Worm (Caenorhabditis elegans) whole organism, L1 larva: ENCODE measurements around the gene nhr-123.

Experiments
- C34B4.2 ChIP-seq: sonication (generic microtip); optimal IDR thresholded peaks from 2 replicates; lab custom pipeline; 2017; ENCODE audit warnings: mild to moderate bottlenecking, missing genetic modification characterization, missing compliant biosample characterization
- alr-1 ChIP-seq: fragments of 200-800 bp; sonication (Bioruptor generic); optimal IDR thresholded peaks from 2 replicates; lab custom pipeline; 2018; ENCODE audit warnings: borderline replicate concordance, mild to moderate bottlenecking, missing genetic modification characterization, missing compliant biosample characterization
- aly-2 ChIP-seq: fragments of 150-350 bp; optimal IDR thresholded peaks from 2 replicates; lab custom pipeline; 2014; ENCODE audit warnings: missing biosample characterization, missing genetic modification characterization
- ama-1 ChIP-seq: fragments of 150-350 bp; optimal IDR thresholded peaks from 2 replicates; lab custom pipeline; 2014
- ceh-63 ChIP-seq: fragments of 200-800 bp; sonication (Bioruptor generic); optimal IDR thresholded peaks from 2 replicates; lab custom pipeline; 2018; ENCODE audit warnings: mild to moderate bottlenecking, missing genetic modification characterization, missing compliant biosample characterization
- ceh-8 ChIP-seq: fragments of 200-800 bp; sonication (Bioruptor generic); optimal IDR thresholded peaks from 2 replicates; lab custom pipeline; 2018; ENCODE audit warnings: mild to moderate bottlenecking, missing genetic modification characterization, moderate library complexity, missing compliant biosample characterization
- ceh-90 ChIP-seq: sonication (generic microtip); optimal IDR thresholded peaks from 2 replicates; lab custom pipeline; 2016; ENCODE audit warnings: missing genetic modification characterization, missing compliant biosample characterization
- efl-1 ChIP-seq, 4 experiments: fragments of 150-350 bp; optimal IDR thresholded peaks in 3 of 4; peaks in 1 of 4; 1 replicate in 1 of 4; 2 replicates in 3 of 4; lab custom pipeline; 2014; ENCODE audit warnings: missing biosample characterization in 2 of 4, missing genetic modification characterization in 2 of 4, missing genetic modification reagents in 2 of 4
- elt-2 ChIP-seq: sonication (generic microtip); optimal IDR thresholded peaks from 2 replicates; lab custom pipeline; 2016; ENCODE audit warnings: missing genetic modification characterization, mild to moderate bottlenecking, inconsistent platforms, missing compliant biosample characterization, missing genetic modification reagents
- ets-5 ChIP-seq: fragments of 200-800 bp; sonication (Bioruptor generic); IDR thresholded peaks from 2 replicates; pipeline ENCODE4 v1.3.6; 2022; ENCODE audit warnings: missing genetic modification characterization, missing compliant biosample characterization
- fkh-10 ChIP-seq: sonication (generic microtip); optimal IDR thresholded peaks from 2 replicates; lab custom pipeline; 2017; ENCODE audit warnings: missing biosample characterization, missing genetic modification reagents, missing genetic modification characterization
- hlh-4 ChIP-seq: sonication (generic microtip); optimal IDR thresholded peaks from 2 replicates; lab custom pipeline; 2016; ENCODE audit warnings: mild to moderate bottlenecking, missing genetic modification characterization, missing compliant biosample characterization
- isw-1 ChIP-seq: fragments of 200-800 bp; sonication (Bioruptor generic); IDR thresholded peaks from 2 replicates; pipeline ENCODE4 v1.3.6; 2022; ENCODE audit warnings: missing genetic modification characterization, missing compliant biosample characterization
- jun-1 ChIP-seq: fragments of 150-350 bp; optimal IDR thresholded peaks from 2 replicates; lab custom pipeline; 2014; ENCODE audit warnings: missing biosample characterization, missing genetic modification reagents, missing genetic modification characterization
- lin-14 ChIP-seq: fragments of 200-800 bp; sonication (Bioruptor generic); optimal IDR thresholded peaks from 2 replicates; lab custom pipeline; 2018; ENCODE audit warnings: mild to moderate bottlenecking, missing genetic modification characterization, moderate library complexity, missing compliant biosample characterization
- lin-35 ChIP-seq, 2 experiments: fragments of 150-350 bp; optimal IDR thresholded peaks; 2 replicates each; lab custom pipeline; 2014; ENCODE audit warnings: missing biosample characterization in 2 of 2, missing genetic modification characterization in 2 of 2, missing genetic modification reagents in 2 of 2
- lir-3 ChIP-seq: sonication (generic microtip); optimal IDR thresholded peaks from 2 replicates; lab custom pipeline; 2016; ENCODE audit warnings: mild to moderate bottlenecking, missing genetic modification characterization, moderate library complexity, missing compliant biosample characterization; ENCODE audit not compliant: poor library complexity
- lsy-2 ChIP-seq, 2 experiments: fragments of 150-350 bp; optimal IDR thresholded peaks; 2 replicates each; lab custom pipeline; 2014; ENCODE audit warnings: missing biosample characterization in 2 of 2, missing genetic modification characterization in 2 of 2
- mab-9 ChIP-seq: fragments of 200-800 bp; sonication (Bioruptor generic); IDR thresholded peaks from 2 replicates; pipeline ENCODE4 v1.3.6; 2022; ENCODE audit warnings: missing genetic modification reagents, missing genetic modification characterization, missing compliant biosample characterization
- nhr-12 ChIP-seq: sonication (generic microtip); optimal IDR thresholded peaks from 2 replicates; lab custom pipeline; 2017; ENCODE audit warnings: missing biosample characterization, missing genetic modification characterization
- nhr-20 ChIP-seq: sonication (generic microtip); optimal IDR thresholded peaks from 2 replicates; lab custom pipeline; 2016; ENCODE audit warnings: mild to moderate bottlenecking, missing genetic modification characterization, missing compliant biosample characterization
- nhr-28 ChIP-seq: fragments of 150-350 bp; optimal IDR thresholded peaks from 2 replicates; lab custom pipeline; 2014; ENCODE audit warnings: missing biosample characterization, missing genetic modification characterization
- nhr-71 ChIP-seq: sonication (generic microtip); optimal IDR thresholded peaks from 2 replicates; lab custom pipeline; 2016; ENCODE audit warnings: mild to moderate bottlenecking, missing genetic modification characterization, moderate library complexity, missing compliant biosample characterization
- nhr-76 ChIP-seq: sonication (generic microtip); optimal IDR thresholded peaks from 2 replicates; lab custom pipeline; 2017; ENCODE audit warnings: missing biosample characterization, missing genetic modification characterization
- nhr-77 ChIP-seq: fragments of 150-350 bp; optimal IDR thresholded peaks from 2 replicates; lab custom pipeline; 2014; ENCODE audit warnings: missing biosample characterization, missing genetic modification characterization
- nhr-85 ChIP-seq: sonication (generic microtip); peaks from one replicate; lab custom pipeline; 2016; ENCODE audit warnings: missing genetic modification characterization, inconsistent platforms, missing compliant biosample characterization
- nhr-90 ChIP-seq: sonication (generic microtip); optimal IDR thresholded peaks from 2 replicates; lab custom pipeline; 2016; ENCODE audit warnings: mild to moderate bottlenecking, missing genetic modification characterization, missing compliant biosample characterization; ENCODE audit not compliant: poor library complexity
- pag-3 ChIP-seq: sonication (generic microtip); optimal IDR thresholded peaks from 2 replicates; lab custom pipeline; 2017; ENCODE audit warnings: missing genetic modification characterization, mild to moderate bottlenecking, missing compliant biosample characterization, antibody characterized with exemption, borderline replicate concordance; ENCODE audit not compliant: insufficient read depth
- snpc-4 ChIP-seq: fragments of 150-350 bp; optimal IDR thresholded peaks from 2 replicates; lab custom pipeline; 2014; ENCODE audit warnings: missing biosample characterization, missing genetic modification characterization
- snu-23 ChIP-seq: sonication (generic microtip); optimal IDR thresholded peaks from 2 replicates; lab custom pipeline; 2016; ENCODE audit warnings: missing genetic modification characterization, missing compliant biosample characterization
- sup-37 ChIP-seq: fragments of 200-800 bp; sonication (Bioruptor generic); optimal IDR thresholded peaks from 2 replicates; lab custom pipeline; 2018; ENCODE audit warnings: mild to moderate bottlenecking, missing genetic modification characterization, missing compliant biosample characterization
- tbx-2 ChIP-seq: sonication (generic microtip); optimal IDR thresholded peaks from 2 replicates; lab custom pipeline; 2016; ENCODE audit warnings: missing genetic modification characterization, missing compliant biosample characterization
- tlp-1 ChIP-seq: fragments of 150-350 bp; optimal IDR thresholded peaks from 2 replicates; lab custom pipeline; 2014; ENCODE audit warnings: missing biosample characterization, missing genetic modification characterization
- unc-98 ChIP-seq: fragments of 200-800 bp; sonication (Bioruptor generic); IDR thresholded peaks from 2 replicates; pipeline ENCODE4 v1.3.6; 2022; ENCODE audit warnings: missing genetic modification characterization, missing compliant biosample characterization
- zip-4 ChIP-seq: fragments of 200-800 bp; sonication (Bioruptor generic); optimal IDR thresholded peaks from 2 replicates; lab custom pipeline; 2018; ENCODE audit warnings: mild to moderate bottlenecking, missing genetic modification characterization, moderate library complexity, missing compliant biosample characterization
- ztf-11 ChIP-seq, 2 experiments: sonication (generic microtip); optimal IDR thresholded peaks; 2 replicates each; lab custom pipeline; 2016 to 2017; ENCODE audit warnings: missing genetic modification characterization in 2 of 2, missing biosample characterization in 1 of 2, missing compliant biosample characterization in 1 of 2
- ztf-4 ChIP-seq: fragments of 150-350 bp; optimal IDR thresholded peaks from 2 replicates; lab custom pipeline; 2014; ENCODE audit warnings: missing biosample characterization, missing genetic modification characterization

nhr-123 gene

ce11 chrV:483289-483795 lies 32.1 kb downstream of the nhr-123 start, which contains the start of gene nhr-130:
Gene nhr-130 (minus strand): TSS chrV:483339.
- peak; percentile 12 for TF ChIP-seq lin-14 (GFP tag; lab: Kevin White, UChicago)
- TF ChIP-seq hlh-4 (tag; lab: Kevin White, UChicago), result no peak
- TF ChIP-seq jun-1 (tag; lab: Kevin White, UChicago), result no peak
- TF ChIP-seq nhr-28 (tag; lab: Kevin White, UChicago), result no peak
- peak; percentile 28 for TF ChIP-seq tlp-1 (tag; lab: Kevin White, UChicago)
- no peak for TF ChIP-seq ztf-11 (tag; optimal IDR thresholded peaks at IDR 0.05; lab: Kevin White, UChicago)
- peak; percentile 30 for TF ChIP-seq nhr-20 (tag; lab: Kevin White, UChicago)
- TF ChIP-seq elt-2, result peak; percentile 78
- TF ChIP-seq ceh-63 (GFP tag; lab: Kevin White, UChicago), result no peak

- TF ChIP-seq snpc-4 (tag; lab: Kevin White, UChicago) (peak; percentile 86), nhr-28 (tag; lab: Kevin White, UChicago) (no peak), nhr-20 (tag; lab: Kevin White, UChicago) (peak; percentile 55), nhr-76 (no peak), tbx-2 (tag; lab: Kevin White, UChicago) (peak; percentile 9), isw-1 (GFP tag; lab: Robert Waterston, UW) (no peak), lsy-2 (tag; optimal IDR thresholded peaks at IDR 0.05; lab: Kevin White, UChicago) (peak in 1 of 2 experiments; percentile 3), mab-9 (no peak), jun-1 (tag; lab: Kevin White, UChicago) (no peak), ztf-4 (tag; lab: Kevin White, UChicago) (no peak), ama-1 (lab: Kevin White, UChicago) (no peak), nhr-77 (tag; lab: Kevin White, UChicago) (peak; percentile 57), ets-5 (no peak), fkh-10 (GFP tag; lab: Kevin White, UChicago) (no peak), aly-2 (tag; lab: Kevin White, UChicago) (no peak), nhr-90 (tag; lab: Kevin White, UChicago) (peak; percentile 10), nhr-85 (tag; lab: Kevin White, UChicago) (peak; percentile 63), sup-37 (GFP tag; lab: Kevin White, UChicago) (no peak), elt-2 (peak; percentile 42), lir-3 (tag; lab: Kevin White, UChicago) (no peak), zip-4 (GFP tag; lab: Kevin White, UChicago) (no peak), ceh-8 (GFP tag; lab: Kevin White, UChicago) (no peak), alr-1 (tag; lab: Kevin White, UChicago) (no peak), nhr-12 (no peak), C34B4.2 (tag; lab: Kevin White, UChicago) (no peak), pag-3 (tag; lab: Kevin White, UChicago) (no peak), lin-35 (GFP tag; optimal IDR thresholded peaks at IDR 0.05; lab: Kevin White, UChicago) (peak in 1 of 2 experiments; percentile 53), ceh-90 (tag; lab: Kevin White, UChicago) (no peak), nhr-71 (tag; lab: Kevin White, UChicago) (peak; percentile 36), unc-98 (GFP tag; lab: Robert Waterston, UW) (no peak), efl-1 (optimal IDR thresholded peaks at IDR 0.05; lab: Kevin White, UChicago) (no peak), efl-1 (GFP tag; optimal IDR thresholded peaks at IDR 0.05 in 1 of 2; lab: Kevin White, UChicago) (peak in 1 of 2 experiments; percentile 71), lin-14 (GFP tag; lab: Kevin White, UChicago) (peak; percentile 73), snu-23 (GFP tag; lab: Kevin White, UChicago) (peak; percentile 18)
Observed at ce11 chrV:484285-484890, 33.1 kb downstream of the nhr-123 start, which contains the start of gene nhr-212. Gene nhr-212 (plus strand): TSS chrV:484857.
